Worm (Caenorhabditis elegans) whole organism, L1 larva: ENCODE measurements around the gene twk-28.
A peak's percentile ranks its signal among the peaks of the same experiment; 100 is the strongest.

Source experiments
- aha-1 ChIP-seq: fragments of 150-350 bp; optimal IDR thresholded peaks from 2 replicates; lab custom pipeline; 2014; ENCODE audit warnings: missing biosample characterization, missing genetic modification characterization
- alr-1 ChIP-seq: fragments of 200-800 bp; sonication (Bioruptor generic); optimal IDR thresholded peaks from 2 replicates; lab custom pipeline; 2018; ENCODE audit warnings: borderline replicate concordance, mild to moderate bottlenecking, missing genetic modification characterization, missing compliant biosample characterization
- blmp-1 ChIP-seq: fragments of 150-350 bp; optimal IDR thresholded peaks from 2 replicates; lab custom pipeline; 2014; ENCODE audit warnings: missing biosample characterization, missing genetic modification characterization
- ceh-63 ChIP-seq: fragments of 200-800 bp; sonication (Bioruptor generic); optimal IDR thresholded peaks from 2 replicates; lab custom pipeline; 2018; ENCODE audit warnings: mild to moderate bottlenecking, missing genetic modification characterization, missing compliant biosample characterization
- ceh-8 ChIP-seq: fragments of 200-800 bp; sonication (Bioruptor generic); optimal IDR thresholded peaks from 2 replicates; lab custom pipeline; 2018; ENCODE audit warnings: mild to moderate bottlenecking, missing genetic modification characterization, moderate library complexity, missing compliant biosample characterization
- ceh-88 ChIP-seq: fragments of 200-800 bp; sonication (Bioruptor generic); IDR thresholded peaks from 2 replicates; pipeline ENCODE4 v1.3.6; 2022; ENCODE audit warnings: missing genetic modification characterization, missing compliant biosample characterization
- efl-1 ChIP-seq, 4 experiments: fragments of 150-350 bp; optimal IDR thresholded peaks in 3 of 4; peaks in 1 of 4; 1 replicate in 1 of 4; 2 replicates in 3 of 4; lab custom pipeline; 2014; ENCODE audit warnings: missing biosample characterization in 2 of 4, missing genetic modification characterization in 2 of 4, missing genetic modification reagents in 2 of 4
- egl-13 ChIP-seq: sonication (generic microtip); optimal IDR thresholded peaks from 2 replicates; lab custom pipeline; 2016; ENCODE audit warnings: missing genotype, missing genetic modification reagents, missing genetic modification characterization, missing compliant biosample characterization
- egl-27 ChIP-seq, 2 experiments: fragments of 150-350 bp in 1 of 2; sonication (generic microtip); optimal IDR thresholded peaks; 3 replicates each; lab custom pipeline; 2017 to 2018; ENCODE audit warnings: missing biosample characterization in 2 of 2, missing genetic modification characterization in 2 of 2, missing genetic modification reagents in 2 of 2
- elt-3 ChIP-seq, 6 experiments: fragments of 150-350 bp in 1 of 6; sonication (generic microtip); optimal IDR thresholded peaks; 2 replicates each; lab custom pipeline; 2017 to 2018; ENCODE audit warnings: missing biosample characterization in 6 of 6, missing genetic modification characterization in 6 of 6, inconsistent platforms in 1 of 6
- hlh-17 ChIP-seq: fragments of 200-800 bp; sonication (Bioruptor generic); optimal IDR thresholded peaks from 2 replicates; lab custom pipeline; 2018; ENCODE audit warnings: missing genetic modification characterization, mild to moderate bottlenecking, missing compliant biosample characterization, moderate library complexity, borderline replicate concordance
- hlh-4 ChIP-seq: sonication (generic microtip); optimal IDR thresholded peaks from 2 replicates; lab custom pipeline; 2016; ENCODE audit warnings: mild to moderate bottlenecking, missing genetic modification characterization, missing compliant biosample characterization
- hpl-2 ChIP-seq: fragments of 150-350 bp; optimal IDR thresholded peaks from 2 replicates; lab custom pipeline; 2014; ENCODE audit warnings: missing biosample characterization, missing genetic modification reagents, missing genetic modification characterization
- isw-1 ChIP-seq: fragments of 200-800 bp; sonication (Bioruptor generic); IDR thresholded peaks from 2 replicates; pipeline ENCODE4 v1.3.6; 2022; ENCODE audit warnings: missing genetic modification characterization, missing compliant biosample characterization
- jun-1 ChIP-seq: fragments of 150-350 bp; optimal IDR thresholded peaks from 2 replicates; lab custom pipeline; 2014; ENCODE audit warnings: missing biosample characterization, missing genetic modification reagents, missing genetic modification characterization
- lin-13 ChIP-seq: fragments of 150-350 bp; optimal IDR thresholded peaks from 2 replicates; lab custom pipeline; 2014; ENCODE audit warnings: missing biosample characterization, missing genetic modification reagents, missing genetic modification characterization
- lin-14 ChIP-seq: fragments of 200-800 bp; sonication (Bioruptor generic); optimal IDR thresholded peaks from 2 replicates; lab custom pipeline; 2018; ENCODE audit warnings: mild to moderate bottlenecking, missing genetic modification characterization, moderate library complexity, missing compliant biosample characterization
- lin-15B ChIP-seq: fragments of 150-350 bp; sonication (generic microtip); optimal IDR thresholded peaks from 3 replicates; lab custom pipeline; 2014; ENCODE audit warnings: missing biosample characterization, missing genetic modification characterization
- lin-35 ChIP-seq, 2 experiments: fragments of 150-350 bp; optimal IDR thresholded peaks; 2 replicates each; lab custom pipeline; 2014; ENCODE audit warnings: missing biosample characterization in 2 of 2, missing genetic modification characterization in 2 of 2, missing genetic modification reagents in 2 of 2
- mef-2 ChIP-seq: fragments of 150-350 bp; optimal IDR thresholded peaks from 2 replicates; lab custom pipeline; 2014; ENCODE audit warnings: missing biosample characterization, missing genetic modification characterization
- mep-1 ChIP-seq: fragments of 150-350 bp; optimal IDR thresholded peaks from 2 replicates; lab custom pipeline; 2014; ENCODE audit warnings: missing biosample characterization, missing genetic modification characterization
- nhr-11 ChIP-seq: fragments of 150-350 bp; optimal IDR thresholded peaks from 2 replicates; lab custom pipeline; 2014; ENCODE audit warnings: missing biosample characterization, missing genetic modification characterization
- nhr-19 ChIP-seq: fragments of 200-800 bp; sonication (Bioruptor generic); conservative IDR thresholded peaks from 2 replicates; pipeline ENCODE4 v1.3.6; 2022; ENCODE audit warnings: missing genetic modification characterization, missing compliant biosample characterization
- nhr-237 ChIP-seq: fragments of 150-350 bp; optimal IDR thresholded peaks from 2 replicates; lab custom pipeline; 2014; ENCODE audit warnings: missing biosample characterization, missing genetic modification characterization
- nhr-28 ChIP-seq: fragments of 150-350 bp; optimal IDR thresholded peaks from 2 replicates; lab custom pipeline; 2014; ENCODE audit warnings: missing biosample characterization, missing genetic modification characterization
- nhr-47 ChIP-seq: sonication (generic microtip); optimal IDR thresholded peaks from 2 replicates; lab custom pipeline; 2016; ENCODE audit warnings: mild to moderate bottlenecking, missing genetic modification characterization, moderate library complexity, missing compliant biosample characterization
- nhr-71 ChIP-seq: sonication (generic microtip); optimal IDR thresholded peaks from 2 replicates; lab custom pipeline; 2016; ENCODE audit warnings: mild to moderate bottlenecking, missing genetic modification characterization, moderate library complexity, missing compliant biosample characterization
- nhr-76 ChIP-seq: sonication (generic microtip); optimal IDR thresholded peaks from 2 replicates; lab custom pipeline; 2017; ENCODE audit warnings: missing biosample characterization, missing genetic modification characterization
- nhr-77 ChIP-seq: fragments of 150-350 bp; optimal IDR thresholded peaks from 2 replicates; lab custom pipeline; 2014; ENCODE audit warnings: missing biosample characterization, missing genetic modification characterization
- nhr-84 ChIP-seq: sonication (generic microtip); optimal IDR thresholded peaks from 2 replicates; lab custom pipeline; 2017; ENCODE audit warnings: missing biosample characterization, missing genetic modification characterization
- nhr-90 ChIP-seq: sonication (generic microtip); optimal IDR thresholded peaks from 2 replicates; lab custom pipeline; 2016; ENCODE audit warnings: mild to moderate bottlenecking, missing genetic modification characterization, missing compliant biosample characterization; ENCODE audit not compliant: poor library complexity
- pax-3 ChIP-seq: fragments of 200-800 bp; sonication (Bioruptor generic); optimal IDR thresholded peaks from 2 replicates; lab custom pipeline; 2018; ENCODE audit warnings: mild to moderate bottlenecking, missing genetic modification characterization, moderate library complexity, missing compliant biosample characterization
- rnt-1 ChIP-seq: sonication (generic microtip); optimal IDR thresholded peaks from 2 replicates; lab custom pipeline; 2016; ENCODE audit warnings: mild to moderate bottlenecking, missing genetic modification characterization, moderate library complexity, missing compliant biosample characterization
- skn-1 ChIP-seq: fragments of 150-350 bp; optimal IDR thresholded peaks from 2 replicates; lab custom pipeline; 2014; ENCODE audit warnings: missing biosample characterization, missing genetic modification characterization
- snu-23 ChIP-seq: sonication (generic microtip); optimal IDR thresholded peaks from 2 replicates; lab custom pipeline; 2016; ENCODE audit warnings: missing genetic modification characterization, missing compliant biosample characterization
- sup-37 ChIP-seq: fragments of 200-800 bp; sonication (Bioruptor generic); optimal IDR thresholded peaks from 2 replicates; lab custom pipeline; 2018; ENCODE audit warnings: mild to moderate bottlenecking, missing genetic modification characterization, missing compliant biosample characterization
- swsn-7 ChIP-seq: sonication (generic microtip); optimal IDR thresholded peaks from 2 replicates; lab custom pipeline; 2016; ENCODE audit warnings: missing genetic modification characterization, missing compliant biosample characterization
- tbx-2 ChIP-seq: sonication (generic microtip); optimal IDR thresholded peaks from 2 replicates; lab custom pipeline; 2016; ENCODE audit warnings: missing genetic modification characterization, missing compliant biosample characterization
- unc-130 ChIP-seq: fragments of 150-350 bp; optimal IDR thresholded peaks from 2 replicates; lab custom pipeline; 2017; ENCODE audit warnings: missing biosample characterization, missing genetic modification characterization, inconsistent platforms
- unc-30 ChIP-seq: sonication (generic microtip); optimal IDR thresholded peaks from 2 replicates; lab custom pipeline; 2017; ENCODE audit warnings: missing biosample characterization, missing genetic modification characterization
- unc-86 ChIP-seq: sonication (generic microtip); optimal IDR thresholded peaks from 2 replicates; lab custom pipeline; 2016; ENCODE audit warnings: missing genetic modification characterization, missing compliant biosample characterization
- unc-98 ChIP-seq: fragments of 200-800 bp; sonication (Bioruptor generic); IDR thresholded peaks from 2 replicates; pipeline ENCODE4 v1.3.6; 2022; ENCODE audit warnings: missing genetic modification characterization, missing compliant biosample characterization
- vab-15 ChIP-seq: sonication (generic microtip); optimal IDR thresholded peaks from 2 replicates; lab custom pipeline; 2017; ENCODE audit warnings: missing genotype, mild to moderate bottlenecking, missing genetic modification characterization, missing compliant biosample characterization
- ztf-11 ChIP-seq, 2 experiments: sonication (generic microtip); optimal IDR thresholded peaks; 2 replicates each; lab custom pipeline; 2016 to 2017; ENCODE audit warnings: missing genetic modification characterization in 2 of 2, missing biosample characterization in 1 of 2, missing compliant biosample characterization in 1 of 2

Gene twk-28

ce11 chrX:4307559-4308005, 28.4 kb upstream of the twk-28 start (continued):
- TF ChIP-seq lin-15B: no peak
- TF ChIP-seq ztf-11 (tag; optimal IDR thresholded peaks at IDR 0.05; lab: Kevin White, UChicago): no peak
- no peak for TF ChIP-seq alr-1 (tag; lab: Kevin White, UChicago)
- TF ChIP-seq isw-1 (GFP tag; lab: Robert Waterston, UW): 0 out of 2 replicates have a peak, but pooled peaks have one; percentile 15
- TF ChIP-seq egl-27 (tag; optimal IDR thresholded peaks at IDR 0.05; lab: Kevin White, UChicago): no peak
- no peak for TF ChIP-seq mef-2 (tag; lab: Kevin White, UChicago)
- TF ChIP-seq nhr-76 (tag; lab: Kevin White, UChicago): no peak
- no peak for TF ChIP-seq pax-3 (tag; lab: Kevin White, UChicago)
- TF ChIP-seq hlh-4 (tag; lab: Kevin White, UChicago): no peak
- peak; percentile 48 for TF ChIP-seq swsn-7 (tag; lab: Kevin White, UChicago)
- TF ChIP-seq mep-1 (tag; lab: Kevin White, UChicago): peak; percentile 30
- no peak for TF ChIP-seq elt-3 (tag; optimal IDR thresholded peaks at IDR 0.05; lab: Kevin White, UChicago)
- peak; percentile 44 for TF ChIP-seq unc-86 (tag; lab: Kevin White, UChicago)
- no peak for TF ChIP-seq ceh-88
- TF ChIP-seq nhr-11: no peak
- TF ChIP-seq lin-35 (GFP tag; optimal IDR thresholded peaks at IDR 0.05; lab: Kevin White, UChicago): peak in 1 of 2 experiments; percentile 51
- no peak for TF ChIP-seq ceh-63 (GFP tag; lab: Kevin White, UChicago)
- TF ChIP-seq unc-130 (tag; lab: Kevin White, UChicago): peak; percentile 35
- TF ChIP-seq nhr-71: peak; percentile 61
- no peak for TF ChIP-seq sup-37 (GFP tag; lab: Kevin White, UChicago)
- peak; percentile 47 for TF ChIP-seq rnt-1 (tag; lab: Kevin White, UChicago)
- no peak for TF ChIP-seq hlh-17 (GFP tag; lab: Kevin White, UChicago)
- TF ChIP-seq vab-15 (tag; lab: Kevin White, UChicago): no peak
- peak; percentile 37; the same call in 1 of the 2 replicates for TF ChIP-seq nhr-19 (GFP tag; lab: Robert Waterston, UW)
- peak; percentile 55 for TF ChIP-seq nhr-47
- no peak for TF ChIP-seq lin-13
- TF ChIP-seq nhr-84 (tag; lab: Kevin White, UChicago): no peak
- TF ChIP-seq snu-23 (GFP tag; lab: Kevin White, UChicago): peak; percentile 58
- no peak for TF ChIP-seq ceh-8 (GFP tag; lab: Kevin White, UChicago)
- no peak for TF ChIP-seq unc-98 (GFP tag; lab: Robert Waterston, UW)
- TF ChIP-seq tbx-2 (tag; lab: Kevin White, UChicago): peak; percentile 41
- TF ChIP-seq blmp-1 (tag; lab: Kevin White, UChicago): no peak
- peak; percentile 15 for TF ChIP-seq egl-13 (tag; lab: Kevin White, UChicago)
- peak; percentile 76 for TF ChIP-seq lin-14 (GFP tag; lab: Kevin White, UChicago)
- no peak for TF ChIP-seq aha-1
- TF ChIP-seq nhr-28 (tag; lab: Kevin White, UChicago): no peak
- TF ChIP-seq efl-1 (optimal IDR thresholded peaks at IDR 0.05; lab: Kevin White, UChicago): peak; percentile 4 to 15
- TF ChIP-seq efl-1 (GFP tag; optimal IDR thresholded peaks at IDR 0.05 in 1 of 2; lab: Kevin White, UChicago): peak in 1 of 2 experiments; percentile 40
- TF ChIP-seq unc-30 (tag; lab: Kevin White, UChicago): no peak
- no peak for TF ChIP-seq nhr-77 (tag; lab: Kevin White, UChicago)
- TF ChIP-seq, all 84 proteins: peak for 28

- no peak for TF ChIP-seq hlh-4 (tag; lab: Kevin White, UChicago)
- TF ChIP-seq unc-86 (tag; lab: Kevin White, UChicago): no peak
- TF ChIP-seq unc-30 (tag; lab: Kevin White, UChicago): no peak
- TF ChIP-seq skn-1: no peak
- no peak for TF ChIP-seq nhr-71
- TF ChIP-seq hpl-2 (GFP tag; lab: Kevin White, UChicago): no peak
- no peak for TF ChIP-seq jun-1 (tag; lab: Kevin White, UChicago)
- TF ChIP-seq lin-15B: no peak
- no peak for TF ChIP-seq snu-23 (GFP tag; lab: Kevin White, UChicago)
- no peak for TF ChIP-seq egl-27 (tag; optimal IDR thresholded peaks at IDR 0.05; lab: Kevin White, UChicago)
- no peak for TF ChIP-seq nhr-47
- no peak for TF ChIP-seq nhr-90
- no peak for TF ChIP-seq aha-1
- TF ChIP-seq ceh-8 (GFP tag; lab: Kevin White, UChicago): no peak
- TF ChIP-seq nhr-237 (tag; lab: Kevin White, UChicago): no peak
Observed at ce11 chrX:4306861-4307260, 27.7 kb upstream of the twk-28 start, which contains the start of gene pqn-15. TSS of gene pqn-15 (minus strand) at chrX:4306961.
